Worm (Caenorhabditis elegans): ENCODE data around the gene C10E2.5.

C10E2.5 gene

DNA sequence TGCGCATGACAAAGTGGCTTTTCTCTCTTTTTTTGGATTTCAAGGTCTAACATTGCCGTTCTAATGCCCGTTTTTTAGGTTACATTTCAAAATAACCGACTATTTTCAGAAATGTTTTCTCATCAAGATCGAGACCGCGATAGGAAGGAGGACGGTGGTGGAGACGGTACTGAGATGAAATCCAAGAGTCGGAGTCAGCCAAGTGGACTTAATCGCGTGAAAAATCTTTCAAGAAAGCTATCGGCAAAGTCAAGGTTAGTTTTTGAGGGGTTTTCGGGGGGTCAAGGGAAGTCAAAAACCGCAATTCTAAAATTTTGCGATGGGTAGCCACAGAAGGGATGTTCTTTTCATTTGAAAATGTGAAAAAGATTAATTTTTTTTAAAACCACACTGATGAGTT is 41.6 kb upstream of the C10E2.5 start, which contains the start of gene aak-2:
aak-2 (plus strand) TSS at position 110 of the 400 bp plus-strand sequence.
- TF ChIP-seq lin-14 (GFP tag; optimal IDR thresholded peaks at IDR 0.05) (peak; percentile 33), nhr-85 (tag) (peak; percentile 76), dpl-1 (GFP tag; optimal IDR thresholded peaks at IDR 0.05) (no peak)

DNA sequence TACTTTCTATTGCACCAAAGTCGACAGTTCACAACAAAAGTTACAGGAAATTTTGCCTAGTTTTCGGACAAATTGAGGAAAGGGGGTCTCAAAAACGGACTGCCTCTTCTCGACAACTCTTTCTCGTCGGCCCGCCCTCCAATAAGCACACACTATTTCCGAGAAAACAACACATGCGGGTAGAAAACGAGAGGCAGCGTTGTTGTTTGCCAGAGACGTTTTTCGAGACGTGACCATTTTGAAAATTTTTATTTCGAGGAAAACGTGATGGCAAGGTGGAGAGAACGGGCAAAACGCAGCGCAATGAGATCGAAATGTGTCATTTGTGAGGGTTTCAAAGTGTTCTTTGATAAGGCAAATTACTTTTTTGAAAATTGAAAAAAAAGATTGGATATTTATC is 39.1 kb upstream of the C10E2.5 start:
- TF ChIP-seq nhr-11 (tag; optimal IDR thresholded peaks at IDR 0.05) (no peak), elt-3 (tag; optimal IDR thresholded peaks at IDR 0.05) (peak in 1 of 6 experiments; percentile 46), mab-9 (GFP tag; IDR thresholded peaks at IDR 0.05) (no peak), unc-130 (tag; optimal IDR thresholded peaks at IDR 0.05) (peak; percentile 34), hpl-2 (GFP tag; optimal IDR thresholded peaks at IDR 0.05) (no peak), efl-1 (optimal IDR thresholded peaks at IDR 0.05) (peak in 1 of 2 experiments; percentile 12), efl-1 (GFP tag; optimal IDR thresholded peaks at IDR 0.05 in 1 of 2) (no peak), aha-1 (tag; optimal IDR thresholded peaks at IDR 0.05) (no peak), nhr-20 (tag; optimal IDR thresholded peaks at IDR 0.05) (peak; percentile 2), F16B12.6 (tag; optimal IDR thresholded peaks at IDR 0.05) (no peak), ama-1 (optimal IDR thresholded peaks at IDR 0.05) (no peak), xbp-1 (tag; optimal IDR thresholded peaks at IDR 0.05) (no peak), lin-39 (tag; optimal IDR thresholded peaks at IDR 0.05) (no peak), fos-1 (tag; optimal IDR thresholded peaks at IDR 0.05) (no peak), mdl-1 (tag; optimal IDR thresholded peaks at IDR 0.05) (peak in 1 of 2 experiments; percentile 72), snu-23 (GFP tag; optimal IDR thresholded peaks at IDR 0.05) (peak; percentile 23), tbx-2 (tag; optimal IDR thresholded peaks at IDR 0.05) (peak; percentile 20), blmp-1 (tag; optimal IDR thresholded peaks at IDR 0.05) (peak; percentile 17), ceh-82 (tag; optimal IDR thresholded peaks at IDR 0.05) (no peak), lin-14 (GFP tag; optimal IDR thresholded peaks at IDR 0.05) (peak; percentile 78), mep-1 (tag; optimal IDR thresholded peaks at IDR 0.05) (no peak), rnt-1 (tag; optimal IDR thresholded peaks at IDR 0.05) (peak; percentile 33), hlh-4 (tag; optimal IDR thresholded peaks at IDR 0.05) (no peak), pqm-1 (tag; optimal IDR thresholded peaks at IDR 0.05) (no peak), egl-13 (tag; optimal IDR thresholded peaks at IDR 0.05) (no peak), nhr-90 (tag; optimal IDR thresholded peaks at IDR 0.05; ENCODE audit: poor library complexity) (no peak), nhr-19 (GFP tag; conservative IDR thresholded peaks at IDR 0.05) (peak; percentile 23; the same call in 1 of the 2 replicates), swsn-7 (tag; optimal IDR thresholded peaks at IDR 0.05) (peak; percentile 18), elt-2 (tag; optimal IDR thresholded peaks at IDR 0.05) (no peak), dpl-1 (GFP tag; optimal IDR thresholded peaks at IDR 0.05) (no peak), lin-35 (GFP tag; optimal IDR thresholded peaks at IDR 0.05) (peak in 1 of 2 experiments; percentile 55), zag-1 (tag; optimal IDR thresholded peaks at IDR 0.05) (no peak), fkh-10 (GFP tag; optimal IDR thresholded peaks at IDR 0.05) (no peak), ces-1 (GFP tag; optimal IDR thresholded peaks at IDR 0.05) (no peak), isw-1 (GFP tag; IDR thresholded peaks at IDR 0.05) (no peak), ztf-4 (tag; optimal IDR thresholded peaks at IDR 0.05) (no peak), pag-3 (tag; optimal IDR thresholded peaks at IDR 0.05; ENCODE audit: borderline replicate concordance, insufficient read depth) (no peak), aly-2 (tag; optimal IDR thresholded peaks at IDR 0.05) (no peak), hlh-17 (GFP tag; optimal IDR thresholded peaks at IDR 0.05; ENCODE audit: borderline replicate concordance) (no peak), lin-15B (tag; optimal IDR thresholded peaks at IDR 0.05) (no peak), nhr-47 (tag; optimal IDR thresholded peaks at IDR 0.05) (peak; percentile 38), ztf-11 (tag; optimal IDR thresholded peaks at IDR 0.05) (no peak), lsy-2 (tag; optimal IDR thresholded peaks at IDR 0.05) (peak in 1 of 2 experiments; percentile 10), fkh-8 (tag; optimal IDR thresholded peaks at IDR 0.05) (peak; percentile 35), fkh-4 (tag; optimal IDR thresholded peaks at IDR 0.05; ENCODE audit: borderline replicate concordance) (no peak), C34B4.2 (tag; optimal IDR thresholded peaks at IDR 0.05) (no peak), jun-1 (tag; optimal IDR thresholded peaks at IDR 0.05) (no peak), nhr-71 (tag; optimal IDR thresholded peaks at IDR 0.05) (peak; percentile 49), ceh-8 (GFP tag; optimal IDR thresholded peaks at IDR 0.05) (no peak), unc-98 (GFP tag; IDR thresholded peaks at IDR 0.05) (no peak)
